Worm (Caenorhabditis elegans) whole organism, midembryonic: ENCODE data around the gene D1046.18.

ENCODE experiments used
- T22C8.4 ChIP-seq: fragments of 200-800 bp; sonication (Bioruptor generic); IDR thresholded peaks from 2 replicates; pipeline ENCODE4 v1.3.6; 2022; ENCODE audit warnings: missing genetic modification characterization, missing compliant biosample characterization
- klf-2 ChIP-seq: fragments of 200-800 bp; sonication (Bioruptor generic); conservative IDR thresholded peaks from 2 replicates; pipeline ENCODE4 v1.3.6; 2022; ENCODE audit warnings: missing genetic modification reagents, missing genetic modification characterization, missing compliant biosample characterization
- med-1 ChIP-seq: sonication (generic microtip); optimal IDR thresholded peaks from 2 replicates; lab custom pipeline; 2017; ENCODE audit warnings: missing genetic modification characterization, mild to moderate bottlenecking, missing compliant biosample characterization, antibody characterized with exemption, missing genetic modification reagents; ENCODE audit not compliant: insufficient read depth
- ref-1 ChIP-seq: fragments of 200-800 bp; sonication (Bioruptor generic); conservative IDR thresholded peaks from 2 replicates; pipeline ENCODE4 v1.3.6; 2022; ENCODE audit warnings: missing genetic modification reagents, missing genetic modification characterization, missing compliant biosample characterization
- tab-1 ChIP-seq: fragments of 200-800 bp; sonication (Bioruptor generic); IDR thresholded peaks from 2 replicates; pipeline ENCODE4 v1.3.6; 2022; ENCODE audit warnings: missing genetic modification characterization, missing compliant biosample characterization
- ztf-23 ChIP-seq: fragments of 200-800 bp; sonication (Bioruptor generic); IDR thresholded peaks from 2 replicates; pipeline ENCODE4 v1.3.6; 2022; ENCODE audit warnings: missing genetic modification reagents, missing genetic modification characterization, missing compliant biosample characterization
- ztf-29 ChIP-seq: fragments of 200-800 bp; sonication (Bioruptor generic); IDR thresholded peaks from 2 replicates; pipeline ENCODE4 v1.3.6; 2022; ENCODE audit warnings: missing genetic modification reagents, missing genetic modification characterization, missing compliant biosample characterization

DNA sequence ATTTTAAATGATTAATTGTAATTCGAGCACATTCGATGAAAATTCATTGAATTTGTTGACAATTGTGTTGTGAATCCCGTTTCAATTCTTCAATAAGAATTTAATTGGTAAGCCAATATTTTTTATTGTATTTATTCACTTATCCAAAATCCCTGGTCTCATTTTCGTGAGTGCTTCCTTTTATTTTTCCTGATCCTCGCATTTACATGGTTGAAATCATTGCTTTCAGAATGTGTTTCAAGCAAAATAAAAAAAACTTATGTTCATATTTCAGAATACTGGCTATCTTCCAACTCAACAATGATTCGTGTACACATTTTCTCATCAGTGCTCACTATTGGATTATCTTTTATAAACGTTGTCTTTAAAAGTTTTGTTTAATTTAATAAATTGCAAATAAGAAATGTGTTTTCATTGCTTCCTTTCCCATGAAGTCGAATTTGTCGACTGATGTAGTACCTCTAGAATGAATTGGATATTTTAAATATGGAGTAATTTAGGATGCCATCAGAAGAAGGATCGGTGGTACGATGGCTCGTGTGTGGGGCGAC, at the start of gene D1046.18, which contains the start of gene slc-25A26:
- TF ChIP-seq med-1 (GFP tag; lab: Kevin White, UChicago): no peak
- no peak for TF ChIP-seq T22C8.4
- TF ChIP-seq tab-1 (GFP tag; lab: Robert Waterston, UW): no peak
- no peak for TF ChIP-seq ref-1 (GFP tag; lab: Robert Waterston, UW)
- TF ChIP-seq ztf-29 (GFP tag; lab: Robert Waterston, UW): no peak
- TF ChIP-seq ztf-23 (GFP tag; lab: Robert Waterston, UW): no peak
- no peak for TF ChIP-seq klf-2 (GFP tag; lab: Robert Waterston, UW)
